Worm (Caenorhabditis elegans): ENCODE data around the gene C45G9.6.

Gene C45G9.6

DNA sequence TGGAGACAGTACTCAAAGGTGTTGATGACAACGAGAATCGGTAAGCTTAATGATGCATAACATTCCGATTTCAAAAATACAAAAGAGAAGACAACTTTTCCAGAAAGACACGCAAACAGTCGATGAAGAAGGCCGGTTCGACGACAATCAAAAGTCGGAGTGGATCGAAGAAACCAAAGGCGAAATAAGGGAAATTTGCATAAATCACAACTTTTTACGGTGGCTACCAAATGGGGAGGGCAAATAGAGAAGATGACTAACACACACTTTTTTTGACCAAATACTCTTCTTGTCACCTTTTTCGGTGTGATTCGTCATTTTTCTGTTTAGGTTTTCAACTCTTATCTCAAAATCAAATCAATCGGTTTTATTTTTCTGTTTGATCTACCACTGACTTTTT lies at the start of gene C45G9.6:
Gene C45G9.6, plus strand, starts transcription at position 301 of the 400 bp plus-strand sequence.
- TF ChIP-seq ceh-9 (tag; optimal IDR thresholded peaks at IDR 0.05) (no peak), elt-4 (tag; optimal IDR thresholded peaks at IDR 0.05) (no peak), ceh-22 (tag; optimal IDR thresholded peaks at IDR 0.05) (no peak), C08G9.2 (tag; optimal IDR thresholded peaks at IDR 0.05) (no peak), lin-11 (tag; optimal IDR thresholded peaks at IDR 0.05) (no peak), syd-9 (tag; optimal IDR thresholded peaks at IDR 0.05) (no peak), hlh-30 (tag; optimal IDR thresholded peaks at IDR 0.05; ENCODE audit: insufficient read depth) (no peak), unc-42 (tag; optimal IDR thresholded peaks at IDR 0.05) (no peak), pag-3 (tag; optimal IDR thresholded peaks at IDR 0.05; ENCODE audit: borderline replicate concordance) (no peak), K02D7.2 (tag; optimal IDR thresholded peaks at IDR 0.05) (no peak), eyg-1 (tag; optimal IDR thresholded peaks at IDR 0.05) (no peak), unc-55 (GFP tag; optimal IDR thresholded peaks at IDR 0.05) (no peak), C38D4.7 (GFP tag; optimal IDR thresholded peaks at IDR 0.05) (no peak), tbx-7 (tag; optimal IDR thresholded peaks at IDR 0.05) (no peak), pqm-1 (tag; optimal IDR thresholded peaks at IDR 0.05) (no peak), pha-2 (tag; optimal IDR thresholded peaks at IDR 0.05) (no peak), odd-2 (tag; optimal IDR thresholded peaks at IDR 0.05) (no peak), ceh-19 (GFP tag; optimal IDR thresholded peaks at IDR 0.05) (no peak), unc-86 (tag; optimal IDR thresholded peaks at IDR 0.05) (no peak), gmeb-2 (tag; optimal IDR thresholded peaks at IDR 0.05) (no peak)

DNA sequence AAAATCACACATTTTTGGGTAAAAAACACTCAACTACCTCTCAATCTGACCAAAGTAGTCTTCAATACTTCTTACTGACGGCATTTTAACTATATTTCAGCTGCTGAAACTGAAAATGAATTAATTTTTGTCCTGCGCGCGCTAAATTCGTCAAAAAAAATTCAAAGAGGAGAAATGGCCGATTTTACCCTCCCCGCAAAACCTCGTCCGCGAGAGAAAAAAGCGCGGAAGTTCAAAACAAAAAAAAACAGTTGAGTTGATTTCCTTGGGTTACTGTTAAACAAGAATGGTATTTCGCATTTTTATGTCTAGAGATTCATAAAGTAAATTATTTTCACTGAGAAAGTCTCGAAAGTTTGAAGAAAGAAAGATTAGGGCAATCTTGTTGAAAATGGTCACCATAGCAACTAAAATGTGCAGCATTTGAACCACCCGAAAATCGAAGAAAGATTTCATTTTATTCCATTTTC lies 49.4 kb upstream of the C45G9.6 start, which contains the start of the genes C27F2.10 and wdr-60:
Gene C27F2.10, minus strand, starts transcription at position 109 of the 470 bp plus-strand sequence.
Gene wdr-60, plus strand, starts transcription at position 420 of the 470 bp plus-strand sequence.
- no peak for TF ChIP-seq eyg-1 (tag; optimal IDR thresholded peaks at IDR 0.05)
- no peak for TF ChIP-seq madf-2 (tag; optimal IDR thresholded peaks at IDR 0.05)
- no peak for TF ChIP-seq unc-3 (GFP tag; conservative IDR thresholded peaks at IDR 0.05)
- TF ChIP-seq unc-3 (tag; optimal IDR thresholded peaks at IDR 0.05): no peak
- TF ChIP-seq ahr-1 (tag; optimal IDR thresholded peaks at IDR 0.05): no peak
- no peak for TF ChIP-seq K02D7.2 (tag; optimal IDR thresholded peaks at IDR 0.05)
- TF ChIP-seq mec-3 (tag; optimal IDR thresholded peaks at IDR 0.05; ENCODE audit: borderline replicate concordance): peak; percentile 21
- no peak for TF ChIP-seq dve-1 (tag; optimal IDR thresholded peaks at IDR 0.05)
- TF ChIP-seq Y22D7AL.16 (tag; optimal IDR thresholded peaks at IDR 0.05): no peak
- TF ChIP-seq hlh-6 (tag; optimal IDR thresholded peaks at IDR 0.05): no peak
- TF ChIP-seq hlh-15 (tag; optimal IDR thresholded peaks at IDR 0.05): no peak
- no peak for TF ChIP-seq lim-6 (tag; optimal IDR thresholded peaks at IDR 0.05)
- TF ChIP-seq elt-4 (tag; optimal IDR thresholded peaks at IDR 0.05): no peak
- TF ChIP-seq unc-42 (tag; optimal IDR thresholded peaks at IDR 0.05): no peak
- TF ChIP-seq ceh-2 (tag; optimal IDR thresholded peaks at IDR 0.05): peak; percentile 58
- TF ChIP-seq pat-9 (tag; optimal IDR thresholded peaks at IDR 0.05): no peak
- no peak for TF ChIP-seq unc-86 (tag; optimal IDR thresholded peaks at IDR 0.05)
- TF ChIP-seq ttx-3 (tag; optimal IDR thresholded peaks at IDR 0.05): no peak
- no peak for TF ChIP-seq nfya-1 (tag; optimal IDR thresholded peaks at IDR 0.05)
- TF ChIP-seq ceh-6 (GFP tag; optimal IDR thresholded peaks at IDR 0.05): no peak
- peak; percentile 18 for TF ChIP-seq ref-2 (tag; optimal IDR thresholded peaks at IDR 0.05)
- no peak for TF ChIP-seq fax-1 (tag; optimal IDR thresholded peaks at IDR 0.05)
- TF ChIP-seq ceh-14 (tag; optimal IDR thresholded peaks at IDR 0.05): no peak
- no peak for TF ChIP-seq pax-1 (tag; optimal IDR thresholded peaks at IDR 0.05)
- no peak for TF ChIP-seq ceh-22 (tag; optimal IDR thresholded peaks at IDR 0.05)
- peak; percentile 68 for TF ChIP-seq ceh-31 (tag; optimal IDR thresholded peaks at IDR 0.05)
- TF ChIP-seq ceh-19 (GFP tag; optimal IDR thresholded peaks at IDR 0.05): no peak
- TF ChIP-seq ztf-16 (tag; optimal IDR thresholded peaks at IDR 0.05): no peak
- peak; percentile 63 for TF ChIP-seq tbx-7 (tag; optimal IDR thresholded peaks at IDR 0.05)
- no peak for TF ChIP-seq hlh-30 (tag; optimal IDR thresholded peaks at IDR 0.05; ENCODE audit: insufficient read depth)
- TF ChIP-seq K09A11.1 (tag; optimal IDR thresholded peaks at IDR 0.05; ENCODE audit: insufficient read depth): no peak
- no peak for TF ChIP-seq fkh-10 (GFP tag; optimal IDR thresholded peaks at IDR 0.05)
- no peak for TF ChIP-seq C38D4.7 (GFP tag; optimal IDR thresholded peaks at IDR 0.05)
- no peak for TF ChIP-seq pros-1 (tag; optimal IDR thresholded peaks at IDR 0.05)
- no peak for TF ChIP-seq nhr-11 (tag; optimal IDR thresholded peaks at IDR 0.05)
- no peak for TF ChIP-seq ceh-45 (GFP tag; IDR thresholded peaks at IDR 0.05)
- no peak for TF ChIP-seq sdc-2 (tag; optimal IDR thresholded peaks at IDR 0.05)
- no peak for TF ChIP-seq nhr-232 (tag; optimal IDR thresholded peaks at IDR 0.05)
- TF ChIP-seq C08G9.2 (tag; optimal IDR thresholded peaks at IDR 0.05): peak; percentile 83
- TF ChIP-seq ceh-9 (tag; optimal IDR thresholded peaks at IDR 0.05): no peak
- no peak for TF ChIP-seq dmd-4 (tag; optimal IDR thresholded peaks at IDR 0.05; ENCODE audit: borderline replicate concordance)
- no peak for TF ChIP-seq ama-1 (optimal IDR thresholded peaks at IDR 0.05)
